Worm (Caenorhabditis elegans) whole organism, young adult: Measurements from ENCODE around the gene cpg-1.

Source experiments
- Y53F4B.3 ChIP-seq: fragments of 200-800 bp; sonication (Bioruptor generic); IDR thresholded peaks from 2 replicates; pipeline ENCODE4 v1.3.6; 2022; ENCODE audit warnings: missing genetic modification reagents, missing genetic modification characterization, missing compliant biosample characterization
- Y56A3A.18 ChIP-seq: fragments of 200-800 bp; sonication (Bioruptor generic); IDR thresholded peaks from 2 replicates; pipeline ENCODE4 v1.3.6; 2022; ENCODE audit warnings: missing genetic modification reagents, missing genetic modification characterization, missing compliant biosample characterization
- mxl-1 ChIP-seq: sonication (generic microtip); optimal IDR thresholded peaks from 2 replicates; lab custom pipeline; 2016; ENCODE audit warnings: missing genetic modification characterization, missing compliant biosample characterization
- pha-4 ChIP-seq: fragments of 150-350 bp; sonication (generic microtip); optimal IDR thresholded peaks from 2 replicates; lab custom pipeline; 2014; ENCODE audit warnings: missing biosample characterization, missing genetic modification reagents, missing genetic modification characterization
- snpc-4 ChIP-seq, 5 experiments: fragments of 150-350 bp in 1 of 5; sonication (generic microtip) in 4 of 5; optimal IDR thresholded peaks; 2 replicates each; lab custom pipeline; 2014 to 2018; ENCODE audit warnings: missing genetic modification characterization in 5 of 5, missing biosample characterization in 3 of 5, antibody characterized with exemption in 2 of 5, mild to moderate bottlenecking in 2 of 5, missing compliant biosample characterization in 2 of 5, missing genotype in 2 of 5, moderate library complexity in 2 of 5, missing genetic modification reagents in 1 of 5
- zim-3 ChIP-seq: sonication (generic microtip); optimal IDR thresholded peaks from 2 replicates; lab custom pipeline; 2017; ENCODE audit warnings: mild to moderate bottlenecking, missing genetic modification characterization, moderate library complexity, missing compliant biosample characterization

- no peak for TF ChIP-seq Y56A3A.18 (GFP tag; lab: Robert Waterston, UW)
- no peak for TF ChIP-seq snpc-4 (GFP tag; optimal IDR thresholded peaks at IDR 0.05; lab: Kevin White, UChicago)
- no peak for TF ChIP-seq snpc-4 (tag; optimal IDR thresholded peaks at IDR 0.05; lab: Kevin White, UChicago)
- no peak for TF ChIP-seq zim-3 (tag; lab: Kevin White, UChicago)
- TF ChIP-seq mxl-1 (tag; lab: Kevin White, UChicago): no peak
- no peak for TF ChIP-seq Y53F4B.3 (GFP tag; lab: Robert Waterston, UW)
- no peak for TF ChIP-seq pha-4
These were observed 36.4 kb upstream of the cpg-1 start for ce11 chrIII:4452749-4453148.
